Fruit fly (Drosophila melanogaster) whole organism, prepupa: ENCODE measurements around the gene CG43915.

Source experiments
- Blimp-1 ChIP-seq: fragments of 200-800 bp; sonication (Bioruptor generic); optimal IDR thresholded peaks from 3 replicates; lab custom pipeline; 2017; ENCODE audit warnings: missing biosample characterization, missing genetic modification characterization, mild to moderate bottlenecking, moderate library complexity, missing genetic modification reagents
- CG11294 ChIP-seq: fragments of 200-800 bp; sonication (Bioruptor generic); IDR thresholded peaks from 2 replicates; pipeline ENCODE4 v1.3.6; 2022; ENCODE audit warnings: missing biosample characterization, missing genetic modification characterization
- CG11902 ChIP-seq: fragments of 200-800 bp; sonication (Bioruptor generic); optimal IDR thresholded peaks from 3 replicates; lab custom pipeline; 2016; ENCODE audit warnings: missing biosample characterization, missing genetic modification characterization
- CG32006 ChIP-seq: fragments of 200-800 bp; sonication (Bioruptor generic); optimal IDR thresholded peaks from 3 replicates; lab custom pipeline; 2017; ENCODE audit warnings: missing biosample characterization, mild to moderate bottlenecking, missing genetic modification characterization
- CG3919 ChIP-seq: fragments of 200-800 bp; sonication (Bioruptor generic); optimal IDR thresholded peaks from 3 replicates; lab custom pipeline; 2016; ENCODE audit warnings: missing biosample characterization, missing genetic modification characterization
- CG9139 ChIP-seq: fragments of 200-800 bp; sonication (Bioruptor generic); optimal IDR thresholded peaks from 3 replicates; lab custom pipeline; 2017; ENCODE audit warnings: missing biosample characterization, mild to moderate bottlenecking, missing genetic modification characterization
- Ets21C ChIP-seq: fragments of 200-800 bp; sonication (Bioruptor generic); optimal IDR thresholded peaks from 3 replicates; lab custom pipeline; 2016; ENCODE audit warnings: missing biosample characterization, missing genetic modification characterization
- OdsH ChIP-seq: fragments of 200-800 bp; sonication (Bioruptor generic); optimal IDR thresholded peaks from 3 replicates; lab custom pipeline; 2016; ENCODE audit warnings: missing biosample characterization, missing genetic modification characterization
- Smox ChIP-seq: fragments of 200-800 bp; sonication (Bioruptor generic); optimal IDR thresholded peaks from 3 replicates; lab custom pipeline; 2016; ENCODE audit warnings: missing biosample characterization, missing genetic modification characterization

DNA sequence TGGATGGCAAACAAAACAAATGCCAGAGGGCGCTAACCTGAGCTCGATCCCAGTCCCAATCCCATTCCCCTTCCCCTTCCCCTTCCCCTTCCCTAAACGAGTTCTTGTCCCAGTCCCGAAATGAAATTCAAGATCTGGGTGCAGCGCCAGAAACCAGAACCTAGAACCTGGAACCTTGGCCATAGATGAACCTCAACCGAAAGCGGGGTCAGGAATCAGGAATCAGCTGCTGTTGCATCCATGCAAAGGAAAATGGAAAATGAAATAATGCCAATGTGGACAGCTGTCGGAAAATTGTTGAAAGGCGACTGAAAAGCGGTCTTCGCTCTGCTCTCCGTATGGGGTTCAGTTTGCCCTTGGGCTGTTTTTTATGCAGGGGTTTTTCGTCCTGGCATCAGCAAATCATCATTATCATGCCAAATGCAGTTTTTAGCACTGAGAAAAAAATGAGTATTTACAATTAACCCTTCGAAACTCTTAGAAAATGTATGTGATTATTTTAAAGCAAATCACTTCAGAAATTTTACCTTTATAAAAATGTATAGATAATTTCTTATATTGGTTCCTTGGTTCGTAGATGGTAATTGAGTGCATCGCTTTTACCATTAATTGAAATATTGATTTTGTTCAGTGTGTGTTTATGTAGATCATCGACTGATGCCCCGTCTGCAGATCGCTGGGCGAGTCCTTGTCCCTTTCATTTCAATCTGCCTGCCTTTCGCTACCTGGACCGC, 5.1 kb downstream of the CG43915 start:
- TF ChIP-seq Smox (GFP tag; lab: Kevin White, UChicago) (no peak), CG3919 (GFP tag; lab: Kevin White, UChicago) (no peak), CG32006 (GFP tag; lab: Kevin White, UChicago) (no peak), CG9139 (no peak), OdsH (GFP tag; lab: Kevin White, UChicago) (no peak), Blimp-1 (GFP tag; lab: Kevin White, UChicago) (no peak), CG11902 (GFP tag; lab: Kevin White, UChicago) (no peak), Ets21C (GFP tag; lab: Kevin White, UChicago) (no peak), CG11294 (GFP tag; lab: Robert Waterston, UW) (no peak)
